Worm (Caenorhabditis elegans) whole organism, mixed stage, embryonic: ENCODE results near the gene srt-19.

Source experiments
- blmp-1 ChIP-seq: fragments of 150-350 bp; optimal IDR thresholded peaks from 2 replicates; lab custom pipeline; 2014; ENCODE audit warnings: missing biosample characterization, missing genetic modification characterization
- ceh-43 ChIP-seq: fragments of 200-800 bp; sonication (Bioruptor generic); optimal IDR thresholded peaks from 2 replicates; lab custom pipeline; 2018; ENCODE audit warnings: mild to moderate bottlenecking, missing genetic modification characterization, moderate library complexity, missing compliant biosample characterization
- elt-1 ChIP-seq: sonication (generic microtip); optimal IDR thresholded peaks from 2 replicates; lab custom pipeline; 2017; ENCODE audit warnings: missing genetic modification characterization, mild to moderate bottlenecking, missing compliant biosample characterization, antibody characterized with exemption, moderate library complexity, borderline replicate concordance; ENCODE audit not compliant: insufficient read depth
- mab-5 ChIP-seq: fragments of 150-350 bp; optimal IDR thresholded peaks from 2 replicates; lab custom pipeline; 2014; ENCODE audit warnings: missing biosample characterization, missing genetic modification characterization
- nhr-12 ChIP-seq: fragments of 150-350 bp; optimal IDR thresholded peaks from 2 replicates; lab custom pipeline; 2014; ENCODE audit warnings: missing biosample characterization, missing genetic modification characterization
- nhr-237 ChIP-seq: fragments of 150-350 bp; optimal IDR thresholded peaks from 2 replicates; lab custom pipeline; 2014; ENCODE audit warnings: missing biosample characterization, missing genetic modification characterization
- nhr-76 ChIP-seq: sonication (generic microtip); optimal IDR thresholded peaks from 2 replicates; lab custom pipeline; 2017; ENCODE audit warnings: missing biosample characterization, missing genetic modification characterization
- unc-39 ChIP-seq: fragments of 150-350 bp; optimal IDR thresholded peaks from 2 replicates; lab custom pipeline; 2014; ENCODE audit warnings: missing biosample characterization, missing genetic modification characterization

- TF ChIP-seq blmp-1 (no peak), elt-1 (tag; lab: Kevin White, UChicago) (no peak), nhr-12 (tag; lab: Kevin White, UChicago) (no peak), unc-39 (tag; lab: Kevin White, UChicago) (no peak), mab-5 (tag; lab: Kevin White, UChicago) (no peak), ceh-43 (GFP tag; lab: Kevin White, UChicago) (no peak), nhr-76 (tag; lab: Kevin White, UChicago) (no peak), nhr-237 (no peak)
Measured at ce11 chrV:4261385-4261784, 23.5 kb upstream of the srt-19 start.
